Worm (Caenorhabditis elegans) whole organism, early embryonic: ENCODE measurements around the gene Y82E9BR.8.

ENCODE experiments used
- F13C5.2 ChIP-seq: sonication (generic microtip); optimal IDR thresholded peaks from 2 replicates; lab custom pipeline; 2017; ENCODE audit warnings: mild to moderate bottlenecking, missing genetic modification characterization, inconsistent platforms, missing compliant biosample characterization
- aly-1 ChIP-seq: sonication (generic microtip); optimal IDR thresholded peaks from 2 replicates; lab custom pipeline; 2016; ENCODE audit warnings: missing genetic modification characterization, missing compliant biosample characterization
- ama-1 ChIP-seq: fragments of 150-350 bp; optimal IDR thresholded peaks from 2 replicates; lab custom pipeline; 2014
- ceh-36 ChIP-seq: sonication (generic microtip); optimal IDR thresholded peaks from 2 replicates; lab custom pipeline; 2016; ENCODE audit warnings: missing genetic modification characterization, inconsistent platforms, missing compliant biosample characterization
- ets-7 ChIP-seq: sonication (generic microtip); optimal IDR thresholded peaks from 2 replicates; lab custom pipeline; 2016; ENCODE audit warnings: missing genotype, missing genetic modification characterization, missing compliant biosample characterization
- hnd-1 ChIP-seq: sonication (generic microtip); optimal IDR thresholded peaks from 2 replicates; lab custom pipeline; 2016; ENCODE audit warnings: missing genetic modification characterization, missing compliant biosample characterization
- pes-1 ChIP-seq: fragments of 200-800 bp; sonication (Bioruptor generic); IDR thresholded peaks from 2 replicates; pipeline ENCODE4 v1.3.6; 2022; ENCODE audit warnings: missing genetic modification reagents, missing genetic modification characterization, missing compliant biosample characterization
- sea-1 ChIP-seq: fragments of 200-800 bp; sonication (Bioruptor generic); conservative IDR thresholded peaks from 2 replicates; pipeline ENCODE4 v1.3.6; 2022; ENCODE audit warnings: missing genetic modification characterization, missing compliant biosample characterization

DNA sequence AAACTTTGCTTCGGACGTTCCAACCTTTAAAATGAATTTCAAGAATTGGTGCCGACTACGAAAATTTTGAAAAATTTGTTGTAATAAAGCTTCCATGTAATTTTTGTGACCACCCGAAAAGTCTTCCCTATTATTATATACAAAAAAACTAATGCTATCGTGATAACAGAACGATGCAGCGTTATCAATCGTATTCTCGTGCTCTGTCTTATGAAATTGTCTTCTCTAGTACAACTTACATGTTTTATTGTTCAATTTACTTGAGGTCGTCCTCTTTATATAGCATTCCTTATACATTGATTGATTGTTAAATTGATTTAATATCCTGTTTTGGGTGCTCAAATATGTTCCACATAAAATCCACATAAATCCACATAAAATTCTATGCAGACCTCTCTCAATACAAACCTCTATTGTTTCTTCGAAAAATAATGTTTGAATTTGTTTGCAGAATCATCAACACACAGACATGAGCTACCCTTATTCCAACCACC is 43.7 kb upstream of the Y82E9BR.8 start, which contains the start of gene pals-19:
- TF ChIP-seq pes-1 (no peak), aly-1 (tag; lab: Kevin White, UChicago) (no peak), F13C5.2 (tag; lab: Kevin White, UChicago) (no peak), sea-1 (no peak), ama-1 (lab: Kevin White, UChicago) (no peak), hnd-1 (tag; lab: Kevin White, UChicago) (no peak), ets-7 (tag; lab: Kevin White, UChicago) (no peak), ceh-36 (tag; lab: Kevin White, UChicago) (no peak)
